Worm (Caenorhabditis elegans) whole organism, L4/young adult: ENCODE measurements around the gene C02F5.10.

ENCODE experiments used
- W03F9.2 ChIP-seq: fragments of 150-350 bp; optimal IDR thresholded peaks from 2 replicates; lab custom pipeline; 2014; ENCODE audit warnings: missing biosample characterization, missing genetic modification characterization
- dao-5 ChIP-seq: sonication (generic microtip); optimal IDR thresholded peaks from 2 replicates; lab custom pipeline; 2016; ENCODE audit warnings: missing genotype, missing genetic modification characterization, moderate library complexity, missing compliant biosample characterization
- him-1 ChIP-seq: sonication (generic microtip); optimal IDR thresholded peaks from 2 replicates; lab custom pipeline; 2016; ENCODE audit warnings: missing genotype, missing genetic modification reagents, missing genetic modification characterization, missing compliant biosample characterization

DNA sequence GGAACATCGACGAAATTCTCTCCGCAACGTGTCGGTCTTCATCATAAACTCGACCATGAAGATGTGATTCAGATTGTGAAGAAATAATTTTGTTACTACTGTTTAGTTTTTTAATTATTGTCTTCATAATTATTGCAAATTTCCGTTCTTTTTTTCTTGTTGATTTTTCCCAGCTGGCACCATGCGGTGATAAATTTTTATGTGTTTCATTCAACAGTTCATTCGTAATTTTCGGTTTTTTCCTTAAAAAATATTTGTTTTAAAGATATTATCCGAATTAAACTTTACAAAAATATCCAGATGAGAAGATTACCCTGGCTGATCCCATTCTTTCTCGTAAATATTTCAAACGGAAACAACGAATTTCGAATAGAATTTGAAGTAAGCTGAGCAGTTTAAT is 2.2 kb downstream of the C02F5.10 start, which contains the start of gene C02F5.13:
- TF ChIP-seq him-1 = no peak
- no peak for TF ChIP-seq W03F9.2
- no peak for TF ChIP-seq dao-5 (tag; lab: Kevin White, UChicago)
